Worm (Caenorhabditis elegans): ENCODE results near the gene Y54G2A.49.

DNA sequence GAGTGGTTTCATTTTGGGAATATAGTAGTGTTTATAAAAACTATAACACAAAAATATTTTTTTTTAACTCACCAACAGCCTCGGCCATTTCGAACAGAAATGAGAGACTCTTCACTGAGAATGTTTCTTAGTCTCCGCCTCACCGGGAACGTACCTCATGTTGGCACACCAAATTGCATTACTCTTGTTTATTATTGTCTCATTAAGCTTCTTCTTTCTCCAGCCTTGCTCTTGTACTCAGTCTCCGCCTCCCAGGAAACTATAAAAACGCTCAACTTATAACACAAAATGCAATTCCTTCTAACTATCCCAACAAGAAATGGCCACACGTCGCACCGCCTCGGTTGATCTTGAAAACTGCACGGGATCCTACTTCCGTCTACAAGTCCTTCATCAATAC is 20.5 kb downstream of the Y54G2A.49 start, which contains the start of the genes Y54G2A.48 and pudl-1:
- TF ChIP-seq pqm-1 (tag; optimal IDR thresholded peaks at IDR 0.05) (no peak), lin-39 (tag; optimal IDR thresholded peaks at IDR 0.05) (no peak), snpc-4 (tag; optimal IDR thresholded peaks at IDR 0.05) (no peak), mdl-1 (tag; optimal IDR thresholded peaks at IDR 0.05) (no peak), nhr-237 (tag; optimal IDR thresholded peaks at IDR 0.05) (no peak), lir-3 (tag; optimal IDR thresholded peaks at IDR 0.05) (no peak), daf-12 (tag; optimal IDR thresholded peaks at IDR 0.05) (no peak), zag-1 (tag; optimal IDR thresholded peaks at IDR 0.05) (no peak), spr-1 (tag; optimal IDR thresholded peaks at IDR 0.05) (no peak), daf-19 (GFP tag; conservative IDR thresholded peaks at IDR 0.05) (no peak)

All from whole organism, L4 larva.